Fruit fly (Drosophila melanogaster) S2 (cell line): ENCODE data around the gene Cpr76Bc.

Experiments
- CG8478 ChIP-seq: fragments of >200 bp; optimal IDR thresholded peaks from 2 replicates; lab custom pipeline; 2018
- CTCF ChIP-seq, 2 experiments: fragments of >200 bp; optimal IDR thresholded peaks; 2 replicates each; lab custom pipeline; 2018

Gene Cpr76Bc

dm6 chr3L:19575650-19576049 is 54.9 kb downstream of the Cpr76Bc start:
- TF ChIP-seq CG8478: no peak
- no peak for TF ChIP-seq CTCF (optimal IDR thresholded peaks at IDR 0.05; lab: Kevin White, UChicago)
